Worm (Caenorhabditis elegans): ENCODE results near the gene act-3.

DNA sequence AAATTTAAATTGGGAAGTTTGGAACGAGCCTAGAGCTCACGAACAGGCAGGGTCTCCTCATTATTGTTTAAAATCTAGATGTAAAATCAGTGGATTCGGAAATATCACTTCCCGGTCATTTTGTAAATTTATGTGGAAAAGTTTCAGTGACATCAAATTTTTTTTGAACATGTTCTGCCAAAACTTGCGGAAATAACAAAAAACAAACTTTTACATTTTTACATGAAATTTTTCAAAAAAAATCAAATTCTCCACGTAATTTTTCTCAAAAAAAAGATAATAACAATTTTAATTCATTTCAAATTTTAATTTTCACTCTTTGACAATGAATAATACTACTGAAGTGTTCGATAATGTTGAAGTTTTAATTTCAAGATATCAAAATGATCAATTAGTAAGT lies 32.8 kb downstream of the act-3 start, which contains the start of gene C45B11.5:
- TF ChIP-seq ztf-29 (GFP tag; IDR thresholded peaks at IDR 0.05), result no peak
- TF ChIP-seq ref-1 (GFP tag; conservative IDR thresholded peaks at IDR 0.05), result no peak
- no peak for TF ChIP-seq tab-1 (GFP tag; IDR thresholded peaks at IDR 0.05)
- no peak for TF ChIP-seq T22C8.4 (GFP tag; IDR thresholded peaks at IDR 0.05)
- no peak for TF ChIP-seq flt-1 (GFP tag; IDR thresholded peaks at IDR 0.05)
- no peak for TF ChIP-seq cog-1 (tag; optimal IDR thresholded peaks at IDR 0.05)
- TF ChIP-seq klf-2 (GFP tag; conservative IDR thresholded peaks at IDR 0.05), result no peak
- no peak for TF ChIP-seq med-1 (GFP tag; optimal IDR thresholded peaks at IDR 0.05; ENCODE audit: insufficient read depth)
